Fruit fly (Drosophila melanogaster) whole organism, embryonic: ENCODE data around the gene e.

Experiments used
- Abd-B ChIP-seq: fragments of 200-800 bp; sonication (Bioruptor generic); optimal IDR thresholded peaks from 2 replicates; lab custom pipeline; 2018; ENCODE audit warnings: missing biosample characterization, mild to moderate bottlenecking, missing genetic modification characterization, moderate library complexity
- Atf-2 ChIP-seq: fragments of 200-800 bp; sonication (Bioruptor generic); optimal IDR thresholded peaks from 2 replicates; lab custom pipeline; 2016; ENCODE audit warnings: missing biosample characterization, missing genetic modification characterization
- B-H2 ChIP-seq: fragments of 200-800 bp; sonication (Bioruptor generic); optimal IDR thresholded peaks from 2 replicates; lab custom pipeline; 2018; ENCODE audit warnings: missing biosample characterization, mild to moderate bottlenecking, missing genetic modification characterization
- CG11085 ChIP-seq: fragments of 200-800 bp; sonication (Bioruptor generic); IDR thresholded peaks from 2 replicates; pipeline ENCODE4 v1.3.6; 2022; ENCODE audit warnings: missing biosample characterization, missing genetic modification characterization
- CG11695 ChIP-seq: fragments of 200-800 bp; sonication (Bioruptor generic); IDR thresholded peaks from 3 replicates; pipeline ENCODE4 v1.3.6; 2022; ENCODE audit warnings: missing biosample characterization, missing genetic modification characterization
- CG12071 ChIP-seq: fragments of 200-800 bp; sonication (Bioruptor generic); optimal IDR thresholded peaks from 3 replicates; lab custom pipeline; 2018; ENCODE audit warnings: missing biosample characterization, mild to moderate bottlenecking, missing genetic modification characterization
- CG12659 ChIP-seq: fragments of 200-800 bp; sonication (Bioruptor generic); optimal IDR thresholded peaks from 3 replicates; lab custom pipeline; 2017; ENCODE audit warnings: mild to moderate bottlenecking, missing biosample characterization, missing genetic modification reagents, missing genetic modification characterization
- CG13123 ChIP-seq: fragments of 200-800 bp; sonication (Bioruptor generic); optimal IDR thresholded peaks from 2 replicates; lab custom pipeline; 2016; ENCODE audit warnings: missing biosample characterization, missing genetic modification characterization
- CG13894 ChIP-seq: fragments of 200-800 bp; sonication (Bioruptor generic); optimal IDR thresholded peaks from 3 replicates; lab custom pipeline; 2018; ENCODE audit warnings: missing biosample characterization, mild to moderate bottlenecking, missing genetic modification characterization, moderate library complexity
- CG15696 ChIP-seq: fragments of 200-800 bp; sonication (Bioruptor generic); optimal IDR thresholded peaks from 2 replicates; lab custom pipeline; 2019; ENCODE audit warnings: missing biosample characterization, mild to moderate bottlenecking, missing genetic modification characterization, moderate library complexity
- CG1602 ChIP-seq: fragments of 200-800 bp; sonication (Bioruptor generic); optimal IDR thresholded peaks from 3 replicates; lab custom pipeline; 2016; ENCODE audit warnings: missing biosample characterization, missing genetic modification characterization
- CG17186 ChIP-seq: fragments of 200-800 bp; sonication (Bioruptor generic); optimal IDR thresholded peaks from 3 replicates; lab custom pipeline; 2017; ENCODE audit warnings: missing biosample characterization, missing genetic modification reagents, missing genetic modification characterization
- CG17568 ChIP-seq: fragments of 200-800 bp; sonication (Bioruptor generic); optimal IDR thresholded peaks from 2 replicates; lab custom pipeline; 2018; ENCODE audit warnings: missing biosample characterization, mild to moderate bottlenecking, missing genetic modification characterization, moderate library complexity
- CG2116 ChIP-seq: fragments of 200-800 bp; sonication (Bioruptor generic); optimal IDR thresholded peaks from 3 replicates; lab custom pipeline; 2018; ENCODE audit warnings: missing biosample characterization, mild to moderate bottlenecking, missing genetic modification characterization
- CG32532 ChIP-seq: fragments of 200-800 bp; sonication (Bioruptor generic); IDR thresholded peaks from 2 replicates; pipeline ENCODE4 v1.3.6; 2022; ENCODE audit warnings: missing biosample characterization, missing genetic modification characterization
- CG4707 ChIP-seq: fragments of 200-800 bp; sonication (Bioruptor generic); optimal IDR thresholded peaks from 2 replicates; lab custom pipeline; 2018; ENCODE audit warnings: missing biosample characterization, mild to moderate bottlenecking, missing genetic modification characterization, moderate library complexity
- CG5953 ChIP-seq: fragments of 200-800 bp; sonication (Bioruptor generic); IDR thresholded peaks from 2 replicates; pipeline ENCODE4 v1.3.6; 2022; ENCODE audit warnings: missing biosample characterization, missing genetic modification characterization
- CG8478 ChIP-seq: fragments of >200 bp; optimal IDR thresholded peaks from 2 replicates; lab custom pipeline; 2018
- D19A ChIP-seq: fragments of 200-800 bp; optimal IDR thresholded peaks from 3 replicates; lab custom pipeline; 2019; ENCODE audit warnings: missing biosample characterization, mild to moderate bottlenecking, missing genetic modification characterization, moderate library complexity
- Deaf1 ChIP-seq: fragments of 200-800 bp; optimal IDR thresholded peaks from 3 replicates; lab custom pipeline; 2019; ENCODE audit warnings: missing biosample characterization, mild to moderate bottlenecking, missing genetic modification characterization, moderate library complexity
- Fer1 ChIP-seq: fragments of 200-800 bp; sonication (Bioruptor generic); optimal IDR thresholded peaks from 2 replicates; lab custom pipeline; 2017; ENCODE audit warnings: missing biosample characterization, mild to moderate bottlenecking, missing genetic modification characterization
- Hand ChIP-seq: fragments of 200-800 bp; sonication (Bioruptor generic); optimal IDR thresholded peaks from 2 replicates; lab custom pipeline; 2017; ENCODE audit warnings: mild to moderate bottlenecking, missing biosample characterization, missing genetic modification reagents, missing genetic modification characterization
- HmgZ ChIP-seq: fragments of 200-800 bp; sonication (Bioruptor generic); optimal IDR thresholded peaks from 2 replicates; lab custom pipeline; 2018; ENCODE audit warnings: missing biosample characterization, mild to moderate bottlenecking, missing genetic modification characterization
- Hr39 ChIP-seq: fragments of >200 bp; optimal IDR thresholded peaks from 2 replicates; lab custom pipeline; 2017
- Mad ChIP-seq: fragments of 200-800 bp; sonication (Bioruptor generic); optimal IDR thresholded peaks from 2 replicates; lab custom pipeline; 2016; ENCODE audit warnings: missing biosample characterization, missing genetic modification characterization
- Med ChIP-seq: fragments of 200-800 bp; sonication (Bioruptor generic); peaks from one replicate; lab custom pipeline; 2016; ENCODE audit warnings: missing biosample characterization, missing genetic modification characterization, mild to moderate bottlenecking, inconsistent platforms, moderate library complexity
- Neu2 ChIP-seq: fragments of 200-800 bp; sonication (Bioruptor generic); optimal IDR thresholded peaks from 3 replicates; lab custom pipeline; 2016; ENCODE audit warnings: missing biosample characterization, missing genetic modification characterization, borderline replicate concordance
- Scr ChIP-seq: fragments of 200-800 bp; sonication (Bioruptor generic); IDR thresholded peaks from 2 replicates; pipeline ENCODE4 v1.3.6; 2022; ENCODE audit warnings: missing biosample characterization, missing genetic modification characterization; ENCODE audit not compliant: partially characterized antibody
- Sin3A ChIP-seq: fragments of >200 bp; optimal IDR thresholded peaks from 2 replicates; lab custom pipeline; 2018
- TFAM ChIP-seq: fragments of 200-800 bp; sonication (Bioruptor generic); optimal IDR thresholded peaks from 2 replicates; lab custom pipeline; 2017; ENCODE audit warnings: missing biosample characterization, missing genetic modification characterization, inconsistent platforms
- Trl ChIP-seq, 3 experiments: fragments of >200 bp in 2 of 3; fragments of 200-800 bp in 1 of 3; sonication (Bioruptor generic) in 1 of 3; optimal IDR thresholded peaks; 2 replicates in 1 of 3; 3 replicates in 2 of 3; lab custom pipeline; 2016 to 2017; ENCODE audit warnings: missing biosample characterization in 1 of 3, missing genetic modification characterization in 1 of 3
- Vsx1 ChIP-seq: fragments of 200-800 bp; sonication (Bioruptor generic); optimal IDR thresholded peaks from 2 replicates; lab custom pipeline; 2017; ENCODE audit warnings: missing biosample characterization, mild to moderate bottlenecking, missing genetic modification characterization, missing genetic modification reagents
- ase ChIP-seq: fragments of 200-800 bp; sonication (Bioruptor generic); IDR thresholded peaks from 3 replicates; pipeline ENCODE4 v1.3.6; 2022; ENCODE audit warnings: missing biosample characterization, missing genetic modification characterization
- caup ChIP-seq: fragments of 200-800 bp; sonication (Bioruptor generic); optimal IDR thresholded peaks from 3 replicates; lab custom pipeline; 2017; ENCODE audit warnings: missing biosample characterization, mild to moderate bottlenecking, missing genetic modification characterization, moderate library complexity; ENCODE audit not compliant: severe bottlenecking
- chinmo ChIP-seq: fragments of 200-800 bp; sonication (Bioruptor generic); IDR thresholded peaks from 4 replicates; pipeline ENCODE4 v1.3.6; 2022; ENCODE audit warnings: missing biosample characterization, missing genetic modification characterization; ENCODE audit not compliant: partially characterized antibody
- gsb ChIP-seq: fragments of 200-800 bp; sonication (Bioruptor generic); IDR thresholded peaks from 2 replicates; pipeline ENCODE4 v1.3.6; 2022; ENCODE audit warnings: missing biosample characterization, missing genetic modification characterization
- insv ChIP-seq, 2 experiments: fragments of 200-800 bp; sonication (Bioruptor generic); optimal IDR thresholded peaks; 3 replicates each; lab custom pipeline; 2016 to 2018; ENCODE audit warnings: missing biosample characterization in 2 of 2, missing genetic modification characterization in 2 of 2
- mld ChIP-seq: fragments of 200-800 bp; sonication (Bioruptor generic); IDR thresholded peaks from 3 replicates; pipeline ENCODE4 v1.3.6; 2022; ENCODE audit warnings: missing biosample characterization, missing genetic modification characterization; ENCODE audit not compliant: partially characterized antibody
- peb ChIP-seq: fragments of 200-800 bp; sonication (Bioruptor generic); IDR thresholded peaks from 2 replicates; pipeline ENCODE4 v1.3.6; 2022; ENCODE audit warnings: missing biosample characterization, missing genetic modification characterization
- pfk ChIP-seq: fragments of 200-800 bp; sonication (Bioruptor generic); optimal IDR thresholded peaks from 2 replicates; lab custom pipeline; 2018; ENCODE audit warnings: missing biosample characterization, mild to moderate bottlenecking, missing genetic modification characterization, moderate library complexity
- ranshi ChIP-seq: fragments of 200-800 bp; sonication (Bioruptor generic); IDR thresholded peaks from 2 replicates; pipeline ENCODE4 v1.3.6; 2022; ENCODE audit warnings: missing biosample characterization, missing genetic modification characterization
- ro ChIP-seq: fragments of 200-800 bp; sonication (Bioruptor generic); IDR thresholded peaks from 2 replicates; pipeline ENCODE4 v1.3.6; 2022; ENCODE audit warnings: missing biosample characterization, missing genetic modification characterization
- schlank ChIP-seq: fragments of 200-800 bp; sonication (Bioruptor generic); optimal IDR thresholded peaks from 2 replicates; lab custom pipeline; 2018; ENCODE audit warnings: missing biosample characterization, mild to moderate bottlenecking, missing genetic modification characterization
- sd ChIP-seq: fragments of 200-800 bp; sonication (Bioruptor generic); optimal IDR thresholded peaks from 3 replicates; lab custom pipeline; 2018; ENCODE audit warnings: missing biosample characterization, mild to moderate bottlenecking, missing genetic modification characterization, moderate library complexity
- slbo ChIP-seq: fragments of 200-800 bp; sonication (Bioruptor generic); IDR thresholded peaks from 2 replicates; pipeline ENCODE4 v1.3.6; 2022; ENCODE audit warnings: missing biosample characterization, missing genetic modification characterization
- sug ChIP-seq: fragments of 200-800 bp; optimal IDR thresholded peaks from 2 replicates; lab custom pipeline; 2019; ENCODE audit warnings: missing biosample characterization, mild to moderate bottlenecking, missing genetic modification characterization, moderate library complexity
- tna ChIP-seq: fragments of 200-800 bp; sonication (Bioruptor generic); IDR thresholded peaks from 2 replicates; pipeline ENCODE4 v1.3.6; 2022; ENCODE audit warnings: missing biosample characterization, missing genetic modification characterization; ENCODE audit not compliant: partially characterized antibody
- trem ChIP-seq: fragments of 200-800 bp; optimal IDR thresholded peaks from 3 replicates; lab custom pipeline; 2019; ENCODE audit warnings: missing biosample characterization, mild to moderate bottlenecking, missing genetic modification characterization, moderate library complexity
- unc-4 ChIP-seq: fragments of 200-800 bp; sonication (Bioruptor generic); IDR thresholded peaks from 2 replicates; pipeline ENCODE4 v1.3.6; 2022; ENCODE audit warnings: missing biosample characterization, missing genetic modification characterization; ENCODE audit not compliant: partially characterized antibody
- z ChIP-seq: fragments of 200-800 bp; sonication (Bioruptor generic); IDR thresholded peaks from 3 replicates; pipeline ENCODE4 v1.3.6; 2022; ENCODE audit warnings: missing biosample characterization, missing genetic modification characterization
- zen2 ChIP-seq: fragments of 200-800 bp; sonication (Bioruptor generic); IDR thresholded peaks from 3 replicates; pipeline ENCODE4 v1.3.6; 2022; ENCODE audit warnings: missing biosample characterization, missing genetic modification characterization; ENCODE audit not compliant: partially characterized antibody

e gene

DNA sequence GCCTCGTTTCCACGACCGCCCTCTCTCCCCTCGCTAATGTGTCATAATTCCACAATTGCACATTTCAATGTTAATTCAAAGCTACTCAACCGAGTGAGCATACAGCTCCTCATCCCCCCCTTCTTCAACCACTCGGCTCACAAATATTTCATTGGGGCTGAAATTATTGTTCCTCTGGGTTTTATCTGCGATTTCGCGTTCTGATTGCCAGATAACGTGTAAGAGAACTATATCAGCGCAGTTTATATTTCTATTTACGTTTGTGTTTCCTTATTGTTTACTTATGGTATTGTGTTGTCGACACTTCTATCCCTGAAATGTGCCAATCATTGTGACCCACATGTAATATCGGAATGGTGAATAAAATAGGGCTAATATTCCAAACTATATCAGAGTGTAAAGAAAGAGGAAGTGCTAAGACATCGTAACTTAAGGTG is 30.2 kb downstream of the e start (continued):
- TF ChIP-seq CG5953 (0 out of 2 replicates have a peak, but pooled peaks have one; percentile 19), CG4707 (GFP tag; lab: Kevin White, UChicago) (no peak), insv (GFP tag; optimal IDR thresholded peaks at IDR 0.05; lab: Kevin White, UChicago) (no peak), Hr39 (lab: Kevin White, UChicago) (no peak), Scr (GFP tag; lab: Robert Waterston, UW) (no peak), CG11085 (GFP tag; lab: Robert Waterston, UW) (no peak), Fer1 (GFP tag; lab: Kevin White, UChicago) (peak; percentile 26), CG13123 (no peak), CG12071 (peak; percentile 12), mld (no peak), CG13894 (tag; lab: Kevin White, UChicago) (peak; percentile 54), CG12659 (GFP tag; lab: Kevin White, UChicago) (no peak), unc-4 (GFP tag; lab: Robert Waterston, UW) (no peak), Neu2 (GFP tag; lab: Kevin White, UChicago) (no peak), CG32532 (GFP tag; lab: Robert Waterston, UW) (no peak), TFAM (GFP tag; lab: Kevin White, UChicago) (no peak), ro (GFP tag; lab: Robert Waterston, UW) (no peak), Trl (optimal IDR thresholded peaks at IDR 0.05; lab: Kevin White, UChicago) (peak in 1 of 2 experiments; percentile 10), Trl (GFP tag; optimal IDR thresholded peaks at IDR 0.05; lab: Kevin White, UChicago) (no peak), caup (GFP tag; lab: Kevin White, UChicago) (peak; percentile 17), sug (tag; lab: Kevin White, UChicago) (peak; percentile 87), Med (GFP tag; lab: Kevin White, UChicago) (peak; percentile 56), peb (GFP tag; lab: Robert Waterston, UW) (no peak), CG17568 (GFP tag; lab: Kevin White, UChicago) (no peak), schlank (tag; lab: Kevin White, UChicago) (no peak), ranshi (GFP tag; lab: Robert Waterston, UW) (no peak), CG8478 (lab: Kevin White, UChicago) (no peak), CG17186 (GFP tag; lab: Kevin White, UChicago) (no peak), D19A (tag; lab: Kevin White, UChicago) (no peak), Atf-2 (GFP tag; lab: Kevin White, UChicago) (no peak), Hand (GFP tag; lab: Kevin White, UChicago) (no peak), sd (tag; lab: Kevin White, UChicago) (peak; percentile 92), B-H2 (peak; percentile 64), zen2 (GFP tag; lab: Robert Waterston, UW) (no peak), gsb (GFP tag; lab: Robert Waterston, UW) (no peak), tna (peak; percentile 27; the same call in 1 of the 2 replicates), trem (tag; lab: Kevin White, UChicago) (no peak), CG15696 (tag; lab: Kevin White, UChicago) (no peak), z (peak; percentile 82), Vsx1 (peak; percentile 24), CG11695 (GFP tag; lab: Robert Waterston, UW) (no peak), CG2116 (GFP tag; lab: Kevin White, UChicago) (no peak), pfk (GFP tag; lab: Kevin White, UChicago) (peak; percentile 16), Abd-B (no peak), HmgZ (tag; lab: Kevin White, UChicago) (peak; percentile 9), slbo (GFP tag; lab: Robert Waterston, UW) (no peak), Mad (no peak), ase (GFP tag; lab: Robert Waterston, UW) (0 out of 3 replicates have a peak, but pooled peaks have one; percentile 0), CG1602 (GFP tag; lab: Kevin White, UChicago) (no peak), chinmo (GFP tag; lab: Robert Waterston, UW) (peak; percentile 97), Sin3A (no peak), Deaf1 (tag; lab: Kevin White, UChicago) (no peak)
